Fruit fly (Drosophila melanogaster) whole organism, embryonic: ENCODE data around the gene CG10621.

Experiments used
- Atf6 ChIP-seq: fragments of 200-800 bp; sonication (Bioruptor generic); IDR thresholded peaks from 2 replicates; pipeline ENCODE4 v1.3.6; 2022; ENCODE audit warnings: missing biosample characterization, missing genetic modification characterization
- Bgb ChIP-seq: fragments of 200-800 bp; sonication (Bioruptor generic); IDR thresholded peaks from 2 replicates; pipeline ENCODE4 v1.3.6; 2022; ENCODE audit warnings: missing biosample characterization, missing genetic modification characterization; ENCODE audit not compliant: partially characterized antibody
- C15 ChIP-seq: fragments of 200-800 bp; sonication (Bioruptor generic); IDR thresholded peaks from 3 replicates; pipeline ENCODE4 v1.3.6; 2022; ENCODE audit warnings: missing biosample characterization, missing genetic modification characterization
- CG11247 ChIP-seq: fragments of 200-800 bp; sonication (Bioruptor generic); IDR thresholded peaks from 2 replicates; pipeline ENCODE4 v1.3.6; 2022; ENCODE audit warnings: missing biosample characterization, missing genetic modification characterization
- CG12769 ChIP-seq: fragments of 200-800 bp; sonication (Bioruptor generic); optimal IDR thresholded peaks from 2 replicates; lab custom pipeline; 2019; ENCODE audit warnings: missing biosample characterization, mild to moderate bottlenecking, missing genetic modification characterization, moderate library complexity
- CG14860 ChIP-seq: fragments of 200-800 bp; sonication (Bioruptor generic); IDR thresholded peaks from 3 replicates; pipeline ENCODE4 v1.3.6; 2022; ENCODE audit warnings: missing biosample characterization, missing genetic modification characterization; ENCODE audit not compliant: partially characterized antibody
- CG16813 ChIP-seq: fragments of 200-800 bp; sonication (Bioruptor generic); IDR thresholded peaks from 3 replicates; pipeline ENCODE4 v1.3.6; 2022; ENCODE audit warnings: missing biosample characterization, missing genetic modification characterization; ENCODE audit not compliant: partially characterized antibody
- CG1832 ChIP-seq: fragments of 200-800 bp; sonication (Bioruptor generic); optimal IDR thresholded peaks from 2 replicates; lab custom pipeline; 2017; ENCODE audit warnings: missing biosample characterization, mild to moderate bottlenecking, missing genetic modification characterization, inconsistent platforms
- CG2199 ChIP-seq: fragments of 200-800 bp; sonication (Bioruptor generic); IDR thresholded peaks from 3 replicates; pipeline ENCODE4 v1.3.6; 2022; ENCODE audit warnings: missing biosample characterization, missing genetic modification characterization
- CG32532 ChIP-seq: fragments of 200-800 bp; sonication (Bioruptor generic); IDR thresholded peaks from 2 replicates; pipeline ENCODE4 v1.3.6; 2022; ENCODE audit warnings: missing biosample characterization, missing genetic modification characterization
- CG33557 ChIP-seq: fragments of 200-800 bp; sonication (Bioruptor generic); optimal IDR thresholded peaks from 2 replicates; lab custom pipeline; 2019; ENCODE audit warnings: missing biosample characterization, mild to moderate bottlenecking, missing genetic modification characterization, moderate library complexity
- CG34224 ChIP-seq: fragments of 200-800 bp; sonication (Bioruptor generic); IDR thresholded peaks from 3 replicates; pipeline ENCODE4 v1.3.6; 2022; ENCODE audit warnings: missing biosample characterization, missing genetic modification characterization; ENCODE audit not compliant: partially characterized antibody
- CG34376 ChIP-seq: fragments of 200-800 bp; sonication (Bioruptor generic); optimal IDR thresholded peaks from 2 replicates; lab custom pipeline; 2018; ENCODE audit warnings: missing biosample characterization, mild to moderate bottlenecking, missing genetic modification characterization
- CG4360 ChIP-seq: fragments of 200-800 bp; sonication (Bioruptor generic); IDR thresholded peaks from 2 replicates; pipeline ENCODE4 v1.3.6; 2022; ENCODE audit warnings: missing biosample characterization, missing genetic modification characterization
- CG8478 ChIP-seq: fragments of >200 bp; optimal IDR thresholded peaks from 2 replicates; lab custom pipeline; 2018
- CG9437 ChIP-seq: fragments of 200-800 bp; sonication (Bioruptor generic); optimal IDR thresholded peaks from 2 replicates; lab custom pipeline; 2018; ENCODE audit warnings: missing biosample characterization, mild to moderate bottlenecking, missing genetic modification characterization
- Dfd ChIP-seq, 2 experiments: fragments of >200 bp; optimal IDR thresholded peaks; 2 replicates each; lab custom pipeline; 2017; ENCODE audit warnings: missing biosample characterization in 2 of 2, missing genetic modification characterization in 2 of 2
- Ets97D ChIP-seq: fragments of 200-800 bp; sonication (Bioruptor generic); optimal IDR thresholded peaks from 3 replicates; lab custom pipeline; 2016; ENCODE audit warnings: missing biosample characterization, missing genetic modification characterization
- HLHmδ ChIP-seq: fragments of 200-800 bp; sonication (Bioruptor generic); optimal IDR thresholded peaks from 2 replicates; lab custom pipeline; 2018; ENCODE audit warnings: missing biosample characterization, mild to moderate bottlenecking, missing genetic modification characterization, moderate library complexity
- Jarid2 ChIP-seq: fragments of 200-800 bp; sonication (Bioruptor generic); optimal IDR thresholded peaks from 3 replicates; lab custom pipeline; 2017; ENCODE audit warnings: mild to moderate bottlenecking, missing biosample characterization, missing genetic modification reagents, missing genetic modification characterization
- MBD-R2 ChIP-seq: fragments of 200-800 bp; sonication (Bioruptor generic); IDR thresholded peaks from 2 replicates; pipeline ENCODE4 v1.3.6; 2022; ENCODE audit warnings: missing biosample characterization, missing genetic modification characterization
- Med ChIP-seq: fragments of 200-800 bp; sonication (Bioruptor generic); peaks from one replicate; lab custom pipeline; 2016; ENCODE audit warnings: missing biosample characterization, missing genetic modification characterization, mild to moderate bottlenecking, inconsistent platforms, moderate library complexity
- Nf-YB ChIP-seq: fragments of 200-800 bp; sonication (Bioruptor generic); optimal IDR thresholded peaks from 3 replicates; lab custom pipeline; 2019; ENCODE audit warnings: missing biosample characterization, mild to moderate bottlenecking, missing genetic modification characterization, moderate library complexity
- Rfx ChIP-seq: fragments of 200-800 bp; sonication (Bioruptor generic); IDR thresholded peaks from 2 replicates; pipeline ENCODE4 v1.3.6; 2022; ENCODE audit warnings: missing biosample characterization, missing genetic modification characterization
- Xrp1 ChIP-seq: fragments of 200-800 bp; sonication (Bioruptor generic); IDR thresholded peaks from 2 replicates; pipeline ENCODE4 v1.3.6; 2022; ENCODE audit warnings: missing biosample characterization, missing genetic modification characterization
- bowl ChIP-seq: fragments of 200-800 bp; sonication (Bioruptor generic); IDR thresholded peaks from 2 replicates; pipeline ENCODE4 v1.3.6; 2022; ENCODE audit warnings: missing biosample characterization, missing genetic modification characterization
- bsh ChIP-seq, 2 experiments: fragments of 200-800 bp; sonication (Bioruptor generic); optimal IDR thresholded peaks; 2 replicates each; lab custom pipeline; 2017 to 2018; ENCODE audit warnings: mild to moderate bottlenecking in 2 of 2, missing biosample characterization in 2 of 2, missing genetic modification characterization in 2 of 2, moderate library complexity in 1 of 2
- cg ChIP-seq: fragments of 200-800 bp; sonication (Bioruptor generic); optimal IDR thresholded peaks from 3 replicates; lab custom pipeline; 2019; ENCODE audit warnings: missing biosample characterization, mild to moderate bottlenecking, missing genetic modification characterization, moderate library complexity
- chinmo ChIP-seq: fragments of 200-800 bp; sonication (Bioruptor generic); IDR thresholded peaks from 4 replicates; pipeline ENCODE4 v1.3.6; 2022; ENCODE audit warnings: missing biosample characterization, missing genetic modification characterization; ENCODE audit not compliant: partially characterized antibody
- chm ChIP-seq: fragments of 200-800 bp; sonication (Bioruptor generic); IDR thresholded peaks from 2 replicates; pipeline ENCODE4 v1.3.6; 2022; ENCODE audit warnings: missing biosample characterization, missing genetic modification characterization
- dan ChIP-seq: fragments of 200-800 bp; sonication (Bioruptor generic); IDR thresholded peaks from 2 replicates; pipeline ENCODE4 v1.3.6; 2022; ENCODE audit warnings: missing biosample characterization, missing genetic modification characterization
- dm ChIP-seq: fragments of 200-800 bp; sonication (Bioruptor generic); optimal IDR thresholded peaks from 3 replicates; lab custom pipeline; 2016; ENCODE audit warnings: missing biosample characterization, missing genetic modification characterization
- ewg ChIP-seq: fragments of 200-800 bp; sonication (Bioruptor generic); optimal IDR thresholded peaks from 3 replicates; lab custom pipeline; 2017; ENCODE audit warnings: mild to moderate bottlenecking, missing biosample characterization, missing genetic modification reagents, missing genetic modification characterization
- ftz-f1 ChIP-seq: fragments of 200-800 bp; sonication (Bioruptor generic); optimal IDR thresholded peaks from 2 replicates; lab custom pipeline; 2016; ENCODE audit warnings: missing biosample characterization, missing genetic modification characterization
- fu2 ChIP-seq: fragments of 200-800 bp; sonication (Bioruptor generic); optimal IDR thresholded peaks from 2 replicates; lab custom pipeline; 2016; ENCODE audit warnings: missing biosample characterization, missing genetic modification characterization
- inv ChIP-seq: fragments of 200-800 bp; sonication (Bioruptor generic); IDR thresholded peaks from 2 replicates; pipeline ENCODE4 v1.3.6; 2022; ENCODE audit warnings: missing biosample characterization, missing genetic modification characterization; ENCODE audit not compliant: partially characterized antibody
- jing ChIP-seq: fragments of 200-800 bp; sonication (Bioruptor generic); optimal IDR thresholded peaks from 2 replicates; lab custom pipeline; 2018; ENCODE audit warnings: missing biosample characterization, mild to moderate bottlenecking, missing genetic modification characterization
- nau ChIP-seq: fragments of 200-800 bp; sonication (Bioruptor generic); optimal IDR thresholded peaks from 3 replicates; lab custom pipeline; 2017; ENCODE audit warnings: missing biosample characterization, mild to moderate bottlenecking, missing genetic modification characterization, missing genetic modification reagents
- nom ChIP-seq: fragments of 200-800 bp; sonication (Bioruptor generic); optimal IDR thresholded peaks from 2 replicates; lab custom pipeline; 2017; ENCODE audit warnings: missing biosample characterization, missing genetic modification characterization, mild to moderate bottlenecking, moderate library complexity, missing genetic modification reagents
- otp ChIP-seq: fragments of 200-800 bp; sonication (Bioruptor generic); IDR thresholded peaks from 3 replicates; pipeline ENCODE4, ENCODE4 v1.3.6; 2022; ENCODE audit warnings: missing biosample characterization, missing genetic modification characterization
- rib ChIP-seq: fragments of 200-800 bp; sonication (Bioruptor generic); IDR thresholded peaks from 2 replicates; pipeline ENCODE4 v1.3.6; 2022; ENCODE audit warnings: missing biosample characterization, missing genetic modification characterization
- seq ChIP-seq: fragments of 200-800 bp; sonication (Bioruptor generic); IDR thresholded peaks from 2 replicates; pipeline ENCODE4 v1.3.6; 2022; ENCODE audit warnings: missing biosample characterization, missing genetic modification characterization
- slbo ChIP-seq: fragments of 200-800 bp; sonication (Bioruptor generic); IDR thresholded peaks from 2 replicates; pipeline ENCODE4 v1.3.6; 2022; ENCODE audit warnings: missing biosample characterization, missing genetic modification characterization
- sna ChIP-seq: fragments of 200-800 bp; sonication (Bioruptor generic); IDR thresholded peaks from 2 replicates; pipeline ENCODE4 v1.3.6; 2022; ENCODE audit warnings: missing biosample characterization, missing genetic modification characterization; ENCODE audit not compliant: partially characterized antibody
- sob ChIP-seq: fragments of 200-800 bp; sonication (Bioruptor generic); IDR thresholded peaks from 2 replicates; pipeline ENCODE4 v1.3.6; 2022; ENCODE audit warnings: missing biosample characterization, missing genetic modification characterization
- stc ChIP-seq: fragments of 200-800 bp; sonication (Bioruptor generic); IDR thresholded peaks from 2 replicates; pipeline ENCODE4 v1.3.6; 2022; ENCODE audit warnings: missing biosample characterization, missing genetic modification characterization
- stwl ChIP-seq: fragments of 200-800 bp; sonication (Bioruptor generic); optimal IDR thresholded peaks from 3 replicates; lab custom pipeline; 2018; ENCODE audit warnings: missing biosample characterization, mild to moderate bottlenecking, missing genetic modification characterization, moderate library complexity
- twi ChIP-seq: fragments of 200-800 bp; optimal IDR thresholded peaks from 2 replicates; lab custom pipeline; 2019; ENCODE audit warnings: missing biosample characterization, mild to moderate bottlenecking, missing genetic modification characterization, moderate library complexity

Gene CG10621

DNA sequence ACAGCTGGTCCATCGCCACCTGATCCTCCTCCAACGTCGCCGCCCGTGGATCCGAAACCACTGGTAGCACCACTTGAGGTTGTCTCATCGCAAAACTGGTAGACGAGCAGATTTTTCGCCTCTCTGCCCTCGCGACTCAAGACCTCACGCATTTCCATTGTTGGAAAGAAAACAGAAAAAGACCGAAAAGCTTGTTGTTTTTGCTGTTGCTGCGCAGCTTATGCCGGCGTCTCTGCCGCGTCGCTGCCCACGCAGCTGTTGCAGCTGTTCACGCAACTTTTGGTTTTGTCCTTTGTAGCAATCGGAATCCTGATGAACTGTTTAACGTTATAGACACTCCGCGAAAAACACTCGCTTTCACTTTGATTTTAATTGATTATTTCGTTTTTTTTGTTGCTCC, 10.9 kb downstream of the CG10621 start:
- TF ChIP-seq bsh (GFP tag; optimal IDR thresholded peaks at IDR 0.05; lab: Kevin White, UChicago) (peak in 1 of 2 experiments; percentile 38), slbo (GFP tag; lab: Robert Waterston, UW) (no peak), fu2 (GFP tag; lab: Kevin White, UChicago) (no peak), Med (GFP tag; lab: Kevin White, UChicago) (peak; percentile 38), ftz-f1 (no peak), CG4360 (GFP tag; lab: Robert Waterston, UW) (no peak), Atf6 (GFP tag; lab: Robert Waterston, UW) (no peak), nau (GFP tag; lab: Kevin White, UChicago) (peak; percentile 11), dan (no peak), nom (GFP tag; lab: Kevin White, UChicago) (peak; percentile 82)
- TF ChIP-seq, all 482 proteins: peak for 4

DNA sequence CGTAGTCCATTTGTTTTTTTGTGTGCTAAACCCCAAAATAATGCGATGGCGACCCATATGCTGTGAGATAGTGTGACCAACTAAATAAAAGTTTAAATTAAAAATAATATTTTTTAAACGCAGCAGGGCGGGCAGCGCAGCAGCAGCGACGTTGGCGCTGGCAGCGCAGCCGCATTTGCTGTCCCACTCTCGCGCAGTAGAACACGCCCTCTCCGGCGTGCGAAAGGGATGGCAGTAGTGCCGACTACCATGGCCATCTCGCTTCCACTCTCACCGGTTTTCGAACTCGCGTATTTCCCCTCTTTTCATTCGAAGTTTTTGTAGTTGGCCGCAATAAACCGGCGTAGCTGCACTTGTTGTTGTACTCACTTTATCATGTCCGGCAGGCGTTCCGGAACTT, 18.2 kb downstream of the CG10621 start:
- TF ChIP-seq CG12769 (tag; lab: Kevin White, UChicago) (no peak), CG33557 (GFP tag; lab: Kevin White, UChicago) (peak; percentile 1), seq (peak; percentile 58; the same call in 1 of the 2 replicates), Jarid2 (GFP tag; lab: Kevin White, UChicago) (peak; percentile 95), CG1832 (peak; percentile 99), sob (0 out of 2 replicates have a peak, but pooled peaks have one; percentile 30), twi (tag; lab: Kevin White, UChicago) (peak; percentile 9), dm (GFP tag; lab: Kevin White, UChicago) (no peak), Nf-YB (GFP tag; lab: Kevin White, UChicago) (peak; percentile 96), jing (GFP tag; lab: Kevin White, UChicago) (peak; percentile 59), CG8478 (peak; percentile 92), CG16813 (GFP tag; lab: Robert Waterston, UW) (0 out of 3 replicates have a peak, but pooled peaks have one; percentile 8), bowl (peak; percentile 45; the same call in 1 of the 2 replicates), chinmo (GFP tag; lab: Robert Waterston, UW) (peak; percentile 91; the same call in 2 of the 4 replicates), HLHmδ (GFP tag; lab: Kevin White, UChicago) (peak; percentile 6), CG14860 (GFP tag; lab: Robert Waterston, UW) (peak; percentile 51; the same call in 2 of the 3 replicates), sna (peak; percentile 32; the same call in 1 of the 2 replicates), CG11247 (GFP tag; lab: Robert Waterston, UW) (peak; percentile 36; the same call in 1 of the 2 replicates), MBD-R2 (peak; percentile 25; the same call in 1 of the 2 replicates), C15 (GFP tag; lab: Robert Waterston, UW) (no peak), rib (GFP tag; lab: Robert Waterston, UW) (peak; percentile 48; the same call in 1 of the 2 replicates), Bgb (peak; percentile 37; the same call in 1 of the 2 replicates), Ets97D (GFP tag; lab: Kevin White, UChicago) (peak; percentile 1), Dfd (GFP tag; optimal IDR thresholded peaks at IDR 0.05; lab: Kevin White, UChicago) (no peak), chm (GFP tag; lab: Robert Waterston, UW) (peak; percentile 58; the same call in 1 of the 2 replicates), inv (GFP tag; lab: Robert Waterston, UW) (peak; percentile 27; the same call in 1 of the 2 replicates), CG2199 (GFP tag; lab: Robert Waterston, UW) (peak; percentile 60; the same call in 1 of the 3 replicates), cg (GFP tag; lab: Kevin White, UChicago) (peak; percentile 28), CG32532 (no peak), CG34376 (GFP tag; lab: Kevin White, UChicago) (no peak), CG34224 (peak; percentile 32; the same call in 2 of the 3 replicates), CG9437 (no peak), Xrp1 (GFP tag; lab: Robert Waterston, UW) (0 out of 2 replicates have a peak, but pooled peaks have one; percentile 16), stwl (tag; lab: Kevin White, UChicago) (peak; percentile 61), Rfx (GFP tag; lab: Robert Waterston, UW) (peak; percentile 43; the same call in 1 of the 2 replicates), otp (GFP tag; lab: Robert Waterston, UW) (peak; percentile 37; the same call in 1 of the 3 replicates), ewg (GFP tag; lab: Kevin White, UChicago) (peak; percentile 80), stc (GFP tag; lab: Robert Waterston, UW) (peak; percentile 29; the same call in 1 of the 2 replicates)
